Fruit fly (Drosophila melanogaster) whole organism, embryonic: ENCODE measurements around the gene Ccz1.
A peak's percentile ranks its signal among the peaks of the same experiment; 100 is the strongest.

Source experiments
- pan ChIP-seq, 4 experiments: fragments of >200 bp in 3 of 4; fragments of 200-800 bp in 1 of 4; sonication (Bioruptor generic) in 1 of 4; optimal IDR thresholded peaks in 3 of 4; IDR thresholded peaks in 1 of 4; 2 replicates each; pipeline versions ENCODE4 v1.3.6 to Lab custom; 2017 to 2022; ENCODE audit warnings: missing biosample characterization in 2 of 4, missing genetic modification characterization in 2 of 4, mixed read lengths in 1 of 4
- ranshi ChIP-seq: fragments of 200-800 bp; sonication (Bioruptor generic); IDR thresholded peaks from 2 replicates; pipeline ENCODE4 v1.3.6; 2022; ENCODE audit warnings: missing biosample characterization, missing genetic modification characterization

- TF ChIP-seq ranshi: peak; percentile 66
- no peak for TF ChIP-seq pan (optimal IDR thresholded peaks at IDR 0.05; lab: Kevin White, UChicago)
- peak in 1 of 2 experiments; percentile 60 for TF ChIP-seq pan (GFP tag; optimal IDR thresholded peaks at IDR 0.05 in 1 of 2, IDR thresholded peaks at IDR 0.05 in 1 of 2)
Measured at dm6 chr3L:3935567-3936207, 36.7 kb upstream of the Ccz1 start, which contains the start of gene Eip63F-1.
